Worm (Caenorhabditis elegans): ENCODE data around the gene B0432.1.

- TF ChIP-seq B0310.2 (tag; optimal IDR thresholded peaks at IDR 0.05) (no peak), F13C5.2 (tag; optimal IDR thresholded peaks at IDR 0.05) (no peak), pes-1 (GFP tag; IDR thresholded peaks at IDR 0.05) (no peak), scrt-1 (GFP tag; IDR thresholded peaks at IDR 0.05) (no peak), tbx-11 (GFP tag; IDR thresholded peaks at IDR 0.05) (no peak), flt-1 (GFP tag; IDR thresholded peaks at IDR 0.05) (no peak), tbx-37 (GFP tag; conservative IDR thresholded peaks at IDR 0.05) (no peak)
Measured at ce11 chrII:290282-290681, 6.9 kb upstream of the B0432.1 start, which contains the start of gene djr-1.1.

All from whole organism, early embryonic.